Worm (Caenorhabditis elegans): Measurements from ENCODE around the gene ZK666.4.

Gene ZK666.4

DNA sequence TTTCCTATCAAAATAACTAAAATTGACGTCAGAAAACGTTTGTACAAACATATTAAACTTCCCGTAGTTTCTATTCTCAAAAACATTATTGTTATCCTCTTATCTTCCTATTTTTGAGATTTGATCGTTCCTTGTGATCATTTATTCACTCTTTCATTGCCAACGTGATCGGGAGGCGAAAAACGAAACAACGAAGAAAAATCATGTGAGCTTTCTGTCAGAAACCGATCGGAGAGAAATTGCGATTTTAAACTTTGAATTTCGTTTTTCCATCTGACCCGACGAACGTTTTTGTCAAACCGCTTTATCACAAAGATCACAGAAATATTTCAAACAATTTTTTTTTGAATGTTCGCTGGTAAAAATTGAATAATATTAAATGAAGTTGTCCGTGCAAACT, 30.8 kb upstream of the ZK666.4 start:
- TF ChIP-seq mdt-29 (GFP tag; IDR thresholded peaks at IDR 0.05), result peak; percentile 77
- TF ChIP-seq tag-97 (GFP tag; IDR thresholded peaks at IDR 0.05), result no peak
- peak; percentile 79 for TF ChIP-seq nhr-77 (tag; optimal IDR thresholded peaks at IDR 0.05)
- TF ChIP-seq lsy-2 (tag; optimal IDR thresholded peaks at IDR 0.05), result peak in 1 of 2 experiments; percentile 29
- TF ChIP-seq attf-4 (tag; optimal IDR thresholded peaks at IDR 0.05), result no peak
- peak; percentile 78 for TF ChIP-seq nhr-11 (tag; optimal IDR thresholded peaks at IDR 0.05)
- TF ChIP-seq cey-2 (tag; optimal IDR thresholded peaks at IDR 0.05; ENCODE audit: borderline replicate concordance, insufficient read depth), result no peak
- peak in 1 of 2 experiments; percentile 55 for TF ChIP-seq daf-16 (GFP tag; optimal IDR thresholded peaks at IDR 0.05)
- TF ChIP-seq daf-16 (tag; optimal IDR thresholded peaks at IDR 0.05), result peak; percentile 21
- no peak for TF ChIP-seq zip-11 (GFP tag; IDR thresholded peaks at IDR 0.05)
- no peak for TF ChIP-seq zag-1 (tag; optimal IDR thresholded peaks at IDR 0.05)
- peak; percentile 69 for TF ChIP-seq ama-1 (optimal IDR thresholded peaks at IDR 0.05)
- peak; percentile 71 for TF ChIP-seq dmd-6 (GFP tag; IDR thresholded peaks at IDR 0.05)
- TF ChIP-seq php-3 (GFP tag; IDR thresholded peaks at IDR 0.05), result peak; percentile 54; the same call in 1 of the 2 replicates
- no peak for TF ChIP-seq nhr-102 (tag; optimal IDR thresholded peaks at IDR 0.05)
- peak; percentile 80 for TF ChIP-seq dve-1 (tag; optimal IDR thresholded peaks at IDR 0.05; ENCODE audit: insufficient read depth)
- peak; percentile 85 for TF ChIP-seq nhr-28 (tag; optimal IDR thresholded peaks at IDR 0.05)
- peak; percentile 86 for TF ChIP-seq hlh-11 (tag; optimal IDR thresholded peaks at IDR 0.05)
- peak; percentile 21 for TF ChIP-seq mxl-3 (GFP tag; optimal IDR thresholded peaks at IDR 0.05)
- TF ChIP-seq mdl-1 (tag; optimal IDR thresholded peaks at IDR 0.05), result peak in 1 of 2 experiments; percentile 47
- peak in 1 of 2 experiments; percentile 97 for TF ChIP-seq unc-62 (GFP tag; optimal IDR thresholded peaks at IDR 0.05 in 1 of 2)
- TF ChIP-seq unc-62 (tag; optimal IDR thresholded peaks at IDR 0.05), result no peak
- peak; percentile 90 for TF ChIP-seq hlh-30 (tag; optimal IDR thresholded peaks at IDR 0.05; ENCODE audit: insufficient read depth)
- TF ChIP-seq nhr-111 (GFP tag; optimal IDR thresholded peaks at IDR 0.05), result no peak
- no peak for TF ChIP-seq ZK546.5 (tag; optimal IDR thresholded peaks at IDR 0.05)

DNA sequence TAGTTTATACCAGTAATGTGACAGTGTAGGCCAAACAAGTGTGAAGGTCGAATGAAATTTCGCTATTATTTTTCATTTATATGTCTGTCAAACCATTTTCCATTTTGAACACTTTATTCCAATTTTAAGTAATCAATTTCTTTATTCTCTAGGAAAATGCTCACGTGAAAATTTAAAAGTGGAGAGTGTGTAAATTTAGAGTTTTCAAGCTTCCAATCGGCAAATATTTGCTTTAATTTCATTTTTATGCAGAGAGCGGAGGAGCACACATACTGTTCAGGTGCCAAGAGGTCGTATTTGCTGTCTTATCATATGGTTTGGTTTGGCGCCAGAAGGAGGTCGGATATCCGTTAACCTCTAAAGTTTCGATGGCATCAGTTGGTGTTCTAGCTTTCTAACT, 30.2 kb upstream of the ZK666.4 start:
- TF ChIP-seq hmg-1.1 (GFP tag; IDR thresholded peaks at IDR 0.05) (no peak), nhr-42 (GFP tag; IDR thresholded peaks at IDR 0.05) (no peak), jun-1 (tag; optimal IDR thresholded peaks at IDR 0.05) (no peak), Y75B8A.6 (GFP tag; IDR thresholded peaks at IDR 0.05) (no peak), dmd-8 (GFP tag; IDR thresholded peaks at IDR 0.05) (no peak), nhr-11 (tag; optimal IDR thresholded peaks at IDR 0.05) (peak; percentile 33), lin-1 (GFP tag; IDR thresholded peaks at IDR 0.05) (no peak), sdz-12 (GFP tag; optimal IDR thresholded peaks at IDR 0.05) (peak; percentile 44), nhr-6 (tag; optimal IDR thresholded peaks at IDR 0.05) (no peak), set-16 (GFP tag; IDR thresholded peaks at IDR 0.05) (no peak), nhr-48 (tag; optimal IDR thresholded peaks at IDR 0.05) (no peak), nhr-10 (tag; optimal IDR thresholded peaks at IDR 0.05) (no peak), nhr-28 (tag; optimal IDR thresholded peaks at IDR 0.05) (no peak), Y5F2A.4 (GFP tag; optimal IDR thresholded peaks at IDR 0.05) (no peak), aha-1 (tag) (peak; percentile 74), gei-8 (GFP tag; optimal IDR thresholded peaks at IDR 0.05) (no peak), egl-43 (GFP tag; IDR thresholded peaks at IDR 0.05) (0 out of 2 replicates have a peak, but pooled peaks have one; percentile 14), duxl-1 (tag; optimal IDR thresholded peaks at IDR 0.05; ENCODE audit: poor library complexity) (no peak), spr-3 (GFP tag; optimal IDR thresholded peaks at IDR 0.05) (no peak), madf-5 (GFP tag; IDR thresholded peaks at IDR 0.05) (0 out of 4 replicates have a peak, but pooled peaks of 1 of the 2 experiments have one; percentile 11), ceh-20 (GFP tag; IDR thresholded peaks at IDR 0.05) (0 out of 2 replicates have a peak, but pooled peaks have one; percentile 19), snpc-4 (tag; optimal IDR thresholded peaks at IDR 0.05) (no peak), nhr-25 (tag; optimal IDR thresholded peaks at IDR 0.05; ENCODE audit: borderline replicate concordance, insufficient read depth) (no peak), Y105C5A.15 (GFP tag; IDR thresholded peaks at IDR 0.05) (no peak)
